Worm (Caenorhabditis elegans) whole organism, midembryonic: ENCODE data around the gene gst-26.
"Not testable (repeated sequence)": the region's sequence is repeated elsewhere in the genome, so short reads cannot be mapped to it uniquely, and the experiment has no call there.

Experiments used
- T22C8.4 ChIP-seq: fragments of 200-800 bp; sonication (Bioruptor generic); IDR thresholded peaks from 2 replicates; pipeline ENCODE4 v1.3.6; 2022; ENCODE audit warnings: missing genetic modification characterization, missing compliant biosample characterization
- cog-1 ChIP-seq: sonication (generic microtip); optimal IDR thresholded peaks from 2 replicates; lab custom pipeline; 2016; ENCODE audit warnings: missing genetic modification characterization, missing compliant biosample characterization
- flt-1 ChIP-seq: fragments of 200-800 bp; sonication (Bioruptor generic); IDR thresholded peaks from 2 replicates; pipeline ENCODE4 v1.3.6; 2022; ENCODE audit warnings: missing genetic modification characterization, missing compliant biosample characterization
- klf-2 ChIP-seq: fragments of 200-800 bp; sonication (Bioruptor generic); conservative IDR thresholded peaks from 2 replicates; pipeline ENCODE4 v1.3.6; 2022; ENCODE audit warnings: missing genetic modification reagents, missing genetic modification characterization, missing compliant biosample characterization
- med-1 ChIP-seq: sonication (generic microtip); optimal IDR thresholded peaks from 2 replicates; lab custom pipeline; 2017; ENCODE audit warnings: missing genetic modification characterization, mild to moderate bottlenecking, missing compliant biosample characterization, antibody characterized with exemption, missing genetic modification reagents; ENCODE audit not compliant: insufficient read depth
- ref-1 ChIP-seq: fragments of 200-800 bp; sonication (Bioruptor generic); conservative IDR thresholded peaks from 2 replicates; pipeline ENCODE4 v1.3.6; 2022; ENCODE audit warnings: missing genetic modification reagents, missing genetic modification characterization, missing compliant biosample characterization
- tab-1 ChIP-seq: fragments of 200-800 bp; sonication (Bioruptor generic); IDR thresholded peaks from 2 replicates; pipeline ENCODE4 v1.3.6; 2022; ENCODE audit warnings: missing genetic modification characterization, missing compliant biosample characterization
- ztf-23 ChIP-seq: fragments of 200-800 bp; sonication (Bioruptor generic); IDR thresholded peaks from 2 replicates; pipeline ENCODE4 v1.3.6; 2022; ENCODE audit warnings: missing genetic modification reagents, missing genetic modification characterization, missing compliant biosample characterization
- ztf-29 ChIP-seq: fragments of 200-800 bp; sonication (Bioruptor generic); IDR thresholded peaks from 2 replicates; pipeline ENCODE4 v1.3.6; 2022; ENCODE audit warnings: missing genetic modification reagents, missing genetic modification characterization, missing compliant biosample characterization

The gst-26 gene

ce11 chrII:15148442-15148841, 15.9 kb downstream of the gst-26 start:
- TF ChIP-seq ztf-23 (no peak), ztf-29 (no peak), tab-1 (GFP tag; lab: Robert Waterston, UW) (no peak), T22C8.4 (GFP tag; lab: Robert Waterston, UW) (no peak), cog-1 (tag; lab: Kevin White, UChicago) (no peak), flt-1 (GFP tag; lab: Robert Waterston, UW) (no peak), klf-2 (no peak), ref-1 (GFP tag; lab: Robert Waterston, UW) (no peak), med-1 (no peak)

- TF ChIP-seq med-1 (no peak), tab-1 (GFP tag; lab: Robert Waterston, UW) (no peak), flt-1 (GFP tag; lab: Robert Waterston, UW) (no peak), ztf-23 (no peak), ref-1 (GFP tag; lab: Robert Waterston, UW) (no peak), klf-2 (no peak), cog-1 (tag; lab: Kevin White, UChicago) (no peak)
Measured at ce11 chrII:15145594-15145993, 18.8 kb downstream of the gst-26 start, which contains the start of gene Y53F4B.27. Gene Y53F4B.27, plus strand, starts transcription at chrII:15145894.

- TF ChIP-seq klf-2: no peak
- no peak for TF ChIP-seq ref-1 (GFP tag; lab: Robert Waterston, UW)
Measured at ce11 chrII:15143729-15144128, 20.6 kb downstream of the gst-26 start.

- not testable (repeated sequence) for TF ChIP-seq ztf-29; T22C8.4 (GFP tag; lab: Robert Waterston, UW); ref-1 (GFP tag; lab: Robert Waterston, UW)
Measured at ce11 chrII:15140881-15141280, 23.5 kb downstream of the gst-26 start, which contains the start of gene Y53F4B.26. Gene Y53F4B.26, minus strand, starts transcription at chrII:15140981.

- TF ChIP-seq ztf-23 (no peak), klf-2 (no peak), tab-1 (GFP tag; lab: Robert Waterston, UW) (no peak), ztf-29 (no peak), ref-1 (GFP tag; lab: Robert Waterston, UW) (no peak), T22C8.4 (GFP tag; lab: Robert Waterston, UW) (no peak), cog-1 (tag; lab: Kevin White, UChicago) (no peak), flt-1 (GFP tag; lab: Robert Waterston, UW) (no peak), med-1 (no peak)
Measured at ce11 chrII:15135886-15136285, 28.5 kb downstream of the gst-26 start, which contains the start of gene Y53F4B.25. Gene Y53F4B.25, plus strand, starts transcription at chrII:15136186.

ce11 chrII:15134332-15134731, 30.0 kb downstream of the gst-26 start, which contains the start of gene Y53F4B.24:
Gene Y53F4B.24, minus strand, starts transcription at chrII:15134432.
- TF ChIP-seq ztf-29 (no peak), cog-1 (tag; lab: Kevin White, UChicago) (no peak), flt-1 (GFP tag; lab: Robert Waterston, UW) (no peak), klf-2 (no peak), ztf-23 (no peak), med-1 (no peak), tab-1 (GFP tag; lab: Robert Waterston, UW) (no peak), ref-1 (GFP tag; lab: Robert Waterston, UW) (no peak), T22C8.4 (GFP tag; lab: Robert Waterston, UW) (no peak)

- TF ChIP-seq tab-1 (GFP tag; lab: Robert Waterston, UW): no peak
- TF ChIP-seq ztf-29: no peak
- TF ChIP-seq med-1: no peak
- TF ChIP-seq ztf-23: no peak
- TF ChIP-seq T22C8.4 (GFP tag; lab: Robert Waterston, UW): no peak
- TF ChIP-seq klf-2: no peak
- TF ChIP-seq ref-1 (GFP tag; lab: Robert Waterston, UW): no peak
- TF ChIP-seq flt-1 (GFP tag; lab: Robert Waterston, UW): no peak
Measured at ce11 chrII:15130512-15130911, 33.8 kb downstream of the gst-26 start, which contains the start of gene Y53F4B.62. Gene Y53F4B.62, minus strand, starts transcription at chrII:15130612.

ce11 chrII:15124193-15124592, 40.2 kb downstream of the gst-26 start, which contains the start of gene Y53F4B.23:
Gene Y53F4B.23, plus strand, starts transcription at chrII:15124504.
- TF ChIP-seq klf-2: no peak
- no peak for TF ChIP-seq ztf-23
- no peak for TF ChIP-seq ztf-29
- no peak for TF ChIP-seq flt-1 (GFP tag; lab: Robert Waterston, UW)
- TF ChIP-seq med-1: no peak
- TF ChIP-seq T22C8.4 (GFP tag; lab: Robert Waterston, UW): no peak
- TF ChIP-seq ref-1 (GFP tag; lab: Robert Waterston, UW): no peak
- no peak for TF ChIP-seq cog-1 (tag; lab: Kevin White, UChicago)
- TF ChIP-seq tab-1 (GFP tag; lab: Robert Waterston, UW): no peak

- peak; percentile 1 for TF ChIP-seq cog-1 (tag; lab: Kevin White, UChicago)
- peak; percentile 33; the same call in 1 of the 2 replicates for TF ChIP-seq T22C8.4 (GFP tag; lab: Robert Waterston, UW)
- no peak for TF ChIP-seq ztf-29
- TF ChIP-seq ztf-23: no peak
Measured at ce11 chrII:15119537-15120360, 44.6 kb downstream of the gst-26 start, which contains the start of gene arp-1. Gene arp-1, plus strand, starts transcription at chrII:15120301.
